Worm (Caenorhabditis elegans) whole organism, young adult: ENCODE data around the gene F53F4.4.

Experiments
- F23B12.7 ChIP-seq: sonication (generic microtip); optimal IDR thresholded peaks from 2 replicates; lab custom pipeline; 2017; ENCODE audit warnings: missing genetic modification characterization, mild to moderate bottlenecking, missing compliant biosample characterization, antibody characterized with exemption, moderate library complexity; ENCODE audit not compliant: insufficient read depth
- F33H1.4 ChIP-seq: fragments of 200-800 bp; sonication (Bioruptor generic); IDR thresholded peaks from 2 replicates; pipeline ENCODE4 v1.3.6; 2022; ENCODE audit warnings: missing genetic modification reagents, missing genetic modification characterization, missing compliant biosample characterization
- Y79H2A.3 ChIP-seq: fragments of 200-800 bp; sonication (Bioruptor generic); conservative IDR thresholded peaks from 2 replicates; pipeline ENCODE4 v1.3.6; 2022; ENCODE audit warnings: missing genetic modification reagents, missing genetic modification characterization, missing compliant biosample characterization
- him-1 ChIP-seq: sonication (generic microtip); optimal IDR thresholded peaks from 2 replicates; lab custom pipeline; 2016; ENCODE audit warnings: missing genotype, missing genetic modification reagents, missing genetic modification characterization, missing compliant biosample characterization
- let-526 ChIP-seq: fragments of 200-800 bp; sonication (Bioruptor generic); IDR thresholded peaks from 2 replicates; pipeline ENCODE4 v1.3.6; 2022; ENCODE audit warnings: missing genetic modification reagents, missing genetic modification characterization, missing compliant biosample characterization
- rcor-1 ChIP-seq: fragments of 200-800 bp; sonication (Bioruptor generic); IDR thresholded peaks from 2 replicates; pipeline ENCODE4 v1.3.6; 2022; ENCODE audit warnings: missing genetic modification reagents, missing genetic modification characterization, missing compliant biosample characterization

DNA sequence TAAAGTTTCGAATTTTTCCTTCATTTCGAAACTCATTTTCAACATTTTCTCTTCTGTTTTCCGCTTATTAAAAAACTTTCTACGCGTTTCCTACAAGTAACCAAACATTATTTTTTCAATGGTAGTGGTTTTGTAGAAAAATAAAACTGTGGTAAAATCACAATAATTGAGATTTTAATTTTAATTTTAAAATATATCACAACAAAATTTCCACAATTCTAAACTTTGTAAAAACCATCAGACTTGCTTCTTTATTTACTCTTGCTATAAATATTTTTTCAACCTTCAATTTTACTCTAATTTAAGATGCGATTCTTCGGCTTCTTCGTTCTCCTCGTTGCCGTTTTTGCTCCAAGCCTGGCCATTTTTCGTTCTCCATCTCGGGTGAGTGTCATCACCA is 5.3 kb upstream of the F53F4.4 start, which contains the start of gene F53F4.17:
- TF ChIP-seq Y79H2A.3 (GFP tag; lab: Robert Waterston, UW) (no peak), him-1 (tag; lab: Kevin White, UChicago) (no peak), F23B12.7 (tag; lab: Kevin White, UChicago) (no peak), rcor-1 (GFP tag; lab: Robert Waterston, UW) (no peak), F33H1.4 (GFP tag; lab: Robert Waterston, UW) (no peak), let-526 (GFP tag; lab: Robert Waterston, UW) (no peak)
